Worm (Caenorhabditis elegans): ENCODE data around the gene F35G12.5.

The F35G12.5 gene

ce11 chrIII:4560393-4560890 is 23.5 kb upstream of the F35G12.5 start (continued):
- TF ChIP-seq mab-5 (tag; optimal IDR thresholded peaks at IDR 0.05) = peak; percentile 75
- peak; percentile 38 for TF ChIP-seq sem-4 (tag; optimal IDR thresholded peaks at IDR 0.05)
- peak; percentile 66 for TF ChIP-seq ama-1 (optimal IDR thresholded peaks at IDR 0.05)
- peak; percentile 64 to 82 for TF ChIP-seq lsy-2 (tag; optimal IDR thresholded peaks at IDR 0.05)

- no peak for TF ChIP-seq egl-27 (tag; optimal IDR thresholded peaks at IDR 0.05)
- TF ChIP-seq fos-1 (tag; optimal IDR thresholded peaks at IDR 0.05) = peak; percentile 18
- TF ChIP-seq sma-9 (GFP tag; optimal IDR thresholded peaks at IDR 0.05) = peak; percentile 22
- TF ChIP-seq sma-9 (tag; optimal IDR thresholded peaks at IDR 0.05) = no peak
- TF ChIP-seq mab-5 (tag; optimal IDR thresholded peaks at IDR 0.05) = no peak
Observed at ce11 chrIII:4561286-4561685, 22.6 kb upstream of the F35G12.5 start.

ce11 chrIII:4562070-4562788 is 21.7 kb upstream of the F35G12.5 start, which contains the start of gene pan-1:
TSS of gene pan-1 (plus strand) at chrIII:4562738.
- TF ChIP-seq ztf-1 (GFP tag; conservative IDR thresholded peaks at IDR 0.05) = no peak
- no peak for TF ChIP-seq nhr-77 (tag; optimal IDR thresholded peaks at IDR 0.05)
- TF ChIP-seq C34F6.9 (tag; optimal IDR thresholded peaks at IDR 0.05) = peak; percentile 69
- TF ChIP-seq nhr-21 (tag; optimal IDR thresholded peaks at IDR 0.05) = peak; percentile 28
- TF ChIP-seq sem-4 (tag; optimal IDR thresholded peaks at IDR 0.05) = peak; percentile 7
- peak; percentile 15 for TF ChIP-seq Y55F3AM.14 (GFP tag; optimal IDR thresholded peaks at IDR 0.05)
- TF ChIP-seq mab-5 (tag; optimal IDR thresholded peaks at IDR 0.05) = peak; percentile 16
- peak; percentile 44 for TF ChIP-seq F13H6.1 (tag; optimal IDR thresholded peaks at IDR 0.05)
- peak; percentile 68 for TF ChIP-seq fos-1 (tag; optimal IDR thresholded peaks at IDR 0.05)
- peak; percentile 34 for TF ChIP-seq lin-13 (GFP tag; optimal IDR thresholded peaks at IDR 0.05)
- TF ChIP-seq unc-55 (GFP tag; optimal IDR thresholded peaks at IDR 0.05) = peak; percentile 75
- peak; percentile 16 for TF ChIP-seq lin-11 (tag; optimal IDR thresholded peaks at IDR 0.05)
- TF ChIP-seq lin-39 (tag; optimal IDR thresholded peaks at IDR 0.05) = no peak
- peak in 1 of 2 experiments; percentile 65 for TF ChIP-seq lsy-2 (tag; optimal IDR thresholded peaks at IDR 0.05)
- peak; percentile 20 for TF ChIP-seq nhr-129 (tag; optimal IDR thresholded peaks at IDR 0.05)
- TF ChIP-seq nhr-25 (tag; optimal IDR thresholded peaks at IDR 0.05) = peak; percentile 14
- peak; percentile 27 for TF ChIP-seq sma-3 (GFP tag; optimal IDR thresholded peaks at IDR 0.05)
- TF ChIP-seq peb-1 (tag; optimal IDR thresholded peaks at IDR 0.05) = no peak
- TF ChIP-seq sma-9 (GFP tag; optimal IDR thresholded peaks at IDR 0.05) = peak; percentile 59
- no peak for TF ChIP-seq sma-9 (tag; optimal IDR thresholded peaks at IDR 0.05)
- TF ChIP-seq egl-27 (tag; optimal IDR thresholded peaks at IDR 0.05) = peak; percentile 47
- TF ChIP-seq crh-2 (tag; optimal IDR thresholded peaks at IDR 0.05) = peak; percentile 20

ce11 chrIII:4568030-4568429 is 15.9 kb upstream of the F35G12.5 start, which contains the start of gene mlcd-1:
TSS of gene mlcd-1 (minus strand) at chrIII:4568130.
- TF ChIP-seq F13H6.1 (tag; optimal IDR thresholded peaks at IDR 0.05) (no peak), mab-5 (tag; optimal IDR thresholded peaks at IDR 0.05) (no peak), ceh-16 (tag; optimal IDR thresholded peaks at IDR 0.05) (no peak), nhr-6 (tag; optimal IDR thresholded peaks at IDR 0.05) (no peak), ztf-11 (tag; optimal IDR thresholded peaks at IDR 0.05) (no peak), unc-39 (tag; optimal IDR thresholded peaks at IDR 0.05) (no peak), zag-1 (tag; optimal IDR thresholded peaks at IDR 0.05) (no peak), nhr-25 (tag; optimal IDR thresholded peaks at IDR 0.05) (no peak), nhr-237 (tag; optimal IDR thresholded peaks at IDR 0.05) (no peak), R02D3.7 (tag; optimal IDR thresholded peaks at IDR 0.05) (no peak), lin-39 (tag; optimal IDR thresholded peaks at IDR 0.05) (no peak), mbf-1 (tag; optimal IDR thresholded peaks at IDR 0.05) (no peak), aly-2 (tag; optimal IDR thresholded peaks at IDR 0.05) (no peak), elt-3 (tag; optimal IDR thresholded peaks at IDR 0.05) (no peak), unc-55 (GFP tag; optimal IDR thresholded peaks at IDR 0.05) (no peak), nhr-129 (tag; optimal IDR thresholded peaks at IDR 0.05) (no peak), skn-1 (tag; optimal IDR thresholded peaks at IDR 0.05) (no peak), crh-2 (tag; optimal IDR thresholded peaks at IDR 0.05) (no peak), egl-27 (tag; optimal IDR thresholded peaks at IDR 0.05) (no peak), ZK546.5 (tag; optimal IDR thresholded peaks at IDR 0.05) (no peak)

Measured in whole organism, L2 larva.